Fruit fly (Drosophila melanogaster) whole organism, embryonic: Measurements from ENCODE around the gene Nplp3.

Experiments used
- Antp ChIP-seq: fragments of 200-800 bp; sonication (Bioruptor generic); optimal IDR thresholded peaks from 3 replicates; lab custom pipeline; 2016; ENCODE audit warnings: missing biosample characterization, missing genetic modification characterization
- Awh ChIP-seq: fragments of 200-800 bp; sonication (Bioruptor generic); IDR thresholded peaks from 2 replicates; pipeline ENCODE4, ENCODE4 v1.3.6; 2022; ENCODE audit warnings: missing biosample characterization, missing genetic modification characterization
- CG10431 ChIP-seq: fragments of 200-800 bp; sonication (Bioruptor generic); optimal IDR thresholded peaks from 3 replicates; lab custom pipeline; 2018; ENCODE audit warnings: missing biosample characterization, mild to moderate bottlenecking, missing genetic modification characterization
- CG10654 ChIP-seq: fragments of 200-800 bp; sonication (Bioruptor generic); optimal IDR thresholded peaks from 2 replicates; lab custom pipeline; 2016; ENCODE audit warnings: missing biosample characterization, missing genetic modification characterization
- CG10979 ChIP-seq: fragments of 200-800 bp; sonication (Bioruptor generic); optimal IDR thresholded peaks from 2 replicates; lab custom pipeline; 2018; ENCODE audit warnings: missing biosample characterization, mild to moderate bottlenecking, missing genetic modification characterization, moderate library complexity
- CG11398 ChIP-seq: fragments of 200-800 bp; sonication (Bioruptor generic); optimal IDR thresholded peaks from 2 replicates; lab custom pipeline; 2016; ENCODE audit warnings: missing biosample characterization, missing genetic modification characterization
- CG11504 ChIP-seq: fragments of 200-800 bp; sonication (Bioruptor generic); optimal IDR thresholded peaks from 3 replicates; lab custom pipeline; 2019; ENCODE audit warnings: missing biosample characterization, mild to moderate bottlenecking, missing genetic modification characterization, moderate library complexity
- CG14050 ChIP-seq: fragments of 200-800 bp; sonication (Bioruptor generic); IDR thresholded peaks from 3 replicates; pipeline ENCODE4 v1.3.6; 2022; ENCODE audit warnings: missing biosample characterization, missing genetic modification characterization
- CG14965 ChIP-seq: fragments of 200-800 bp; sonication (Bioruptor generic); optimal IDR thresholded peaks from 2 replicates; lab custom pipeline; 2016; ENCODE audit warnings: missing biosample characterization, missing genetic modification characterization, borderline replicate concordance
- CG15269 ChIP-seq: fragments of 200-800 bp; sonication (Bioruptor generic); optimal IDR thresholded peaks from 2 replicates; lab custom pipeline; 2018; ENCODE audit warnings: missing biosample characterization, mild to moderate bottlenecking, missing genetic modification characterization, moderate library complexity
- CG15514 ChIP-seq: fragments of 200-800 bp; sonication (Bioruptor generic); optimal IDR thresholded peaks from 3 replicates; lab custom pipeline; 2017; ENCODE audit warnings: missing biosample characterization, missing genetic modification characterization, mild to moderate bottlenecking, moderate library complexity, missing genetic modification reagents
- CG16815 ChIP-seq: fragments of 200-800 bp; sonication (Bioruptor generic); optimal IDR thresholded peaks from 3 replicates; lab custom pipeline; 2017; ENCODE audit warnings: missing biosample characterization, mild to moderate bottlenecking, missing genetic modification characterization
- CG1792 ChIP-seq: fragments of 200-800 bp; sonication (Bioruptor generic); optimal IDR thresholded peaks from 2 replicates; lab custom pipeline; 2016; ENCODE audit warnings: missing biosample characterization, missing genetic modification characterization
- CG18599 ChIP-seq: fragments of 200-800 bp; sonication (Bioruptor generic); optimal IDR thresholded peaks from 3 replicates; lab custom pipeline; 2017; ENCODE audit warnings: missing biosample characterization, missing genetic modification characterization, mild to moderate bottlenecking, moderate library complexity, missing genetic modification reagents
- CG31224 ChIP-seq: fragments of 200-800 bp; sonication (Bioruptor generic); IDR thresholded peaks from 2 replicates; pipeline ENCODE4 v1.3.6; 2022; ENCODE audit warnings: missing biosample characterization, missing genetic modification characterization
- CG32532 ChIP-seq: fragments of 200-800 bp; sonication (Bioruptor generic); IDR thresholded peaks from 2 replicates; pipeline ENCODE4 v1.3.6; 2022; ENCODE audit warnings: missing biosample characterization, missing genetic modification characterization
- CG3281 ChIP-seq: fragments of 200-800 bp; sonication (Bioruptor generic); optimal IDR thresholded peaks from 3 replicates; lab custom pipeline; 2017; ENCODE audit warnings: missing biosample characterization, mild to moderate bottlenecking, missing genetic modification characterization
- CG3847 ChIP-seq: fragments of 200-800 bp; sonication (Bioruptor generic); IDR thresholded peaks from 2 replicates; pipeline ENCODE4 v1.3.6; 2022; ENCODE audit warnings: missing biosample characterization, missing genetic modification characterization
- CG4707 ChIP-seq: fragments of 200-800 bp; sonication (Bioruptor generic); optimal IDR thresholded peaks from 2 replicates; lab custom pipeline; 2018; ENCODE audit warnings: missing biosample characterization, mild to moderate bottlenecking, missing genetic modification characterization, moderate library complexity
- CG7357 ChIP-seq: fragments of 200-800 bp; sonication (Bioruptor generic); IDR thresholded peaks from 3 replicates; pipeline ENCODE4 v1.3.6; 2022; ENCODE audit warnings: missing biosample characterization, missing genetic modification characterization
- CG7372 ChIP-seq: fragments of 200-800 bp; sonication (Bioruptor generic); IDR thresholded peaks from 2 replicates; pipeline ENCODE4 v1.3.6; 2022; ENCODE audit warnings: missing biosample characterization, missing genetic modification characterization
- CG7928 ChIP-seq: fragments of 200-800 bp; sonication (Bioruptor generic); optimal IDR thresholded peaks from 2 replicates; lab custom pipeline; 2017; ENCODE audit warnings: missing biosample characterization, mild to moderate bottlenecking, missing genetic modification characterization
- CG7963 ChIP-seq: fragments of 200-800 bp; sonication (Bioruptor generic); IDR thresholded peaks from 3 replicates; pipeline ENCODE4 v1.3.6; 2022; ENCODE audit warnings: missing biosample characterization, missing genetic modification characterization; ENCODE audit not compliant: partially characterized antibody
- CG7987 ChIP-seq: fragments of 200-800 bp; sonication (Bioruptor generic); optimal IDR thresholded peaks from 2 replicates; lab custom pipeline; 2018; ENCODE audit warnings: missing biosample characterization, mild to moderate bottlenecking, missing genetic modification characterization, moderate library complexity
- CG8478 ChIP-seq: fragments of >200 bp; optimal IDR thresholded peaks from 2 replicates; lab custom pipeline; 2018
- CG9215 ChIP-seq: fragments of 200-800 bp; sonication (Bioruptor generic); IDR thresholded peaks from 2 replicates; pipeline ENCODE4 v1.3.6; 2022; ENCODE audit warnings: missing biosample characterization, missing genetic modification characterization
- Drgx ChIP-seq: fragments of 200-800 bp; sonication (Bioruptor generic); IDR thresholded peaks from 2 replicates; pipeline ENCODE4 v1.3.6; 2022; ENCODE audit warnings: missing biosample characterization, missing genetic modification characterization
- Gug ChIP-seq: fragments of 200-800 bp; sonication (Bioruptor generic); IDR thresholded peaks from 4 replicates; pipeline ENCODE4 v1.3.6; 2022; ENCODE audit warnings: missing biosample characterization, missing genetic modification characterization
- Hmr ChIP-seq: fragments of 200-800 bp; sonication (Bioruptor generic); optimal IDR thresholded peaks from 3 replicates; lab custom pipeline; 2017; ENCODE audit warnings: mild to moderate bottlenecking, missing biosample characterization, missing genetic modification reagents, missing genetic modification characterization
- Med ChIP-seq: fragments of 200-800 bp; sonication (Bioruptor generic); peaks from one replicate; lab custom pipeline; 2016; ENCODE audit warnings: missing biosample characterization, missing genetic modification characterization, mild to moderate bottlenecking, inconsistent platforms, moderate library complexity
- Myb ChIP-seq: fragments of 200-800 bp; sonication (Bioruptor generic); optimal IDR thresholded peaks from 2 replicates; lab custom pipeline; 2016; ENCODE audit warnings: missing biosample characterization, missing genetic modification characterization
- Nf-YB ChIP-seq: fragments of 200-800 bp; sonication (Bioruptor generic); optimal IDR thresholded peaks from 3 replicates; lab custom pipeline; 2019; ENCODE audit warnings: missing biosample characterization, mild to moderate bottlenecking, missing genetic modification characterization, moderate library complexity
- Sox102F ChIP-seq: fragments of 200-800 bp; sonication (Bioruptor generic); optimal IDR thresholded peaks from 2 replicates; lab custom pipeline; 2018; ENCODE audit warnings: missing biosample characterization, mild to moderate bottlenecking, missing genetic modification characterization, moderate library complexity
- Vsx1 ChIP-seq: fragments of 200-800 bp; sonication (Bioruptor generic); optimal IDR thresholded peaks from 2 replicates; lab custom pipeline; 2017; ENCODE audit warnings: missing biosample characterization, mild to moderate bottlenecking, missing genetic modification characterization, missing genetic modification reagents
- YL-1 ChIP-seq: fragments of 200-800 bp; sonication (Bioruptor generic); optimal IDR thresholded peaks from 3 replicates; lab custom pipeline; 2017; ENCODE audit warnings: missing biosample characterization, mild to moderate bottlenecking, missing genetic modification characterization
- abd-A ChIP-seq: fragments of 200-800 bp; sonication (Bioruptor generic); optimal IDR thresholded peaks from 3 replicates; lab custom pipeline; 2019; ENCODE audit warnings: missing biosample characterization, mild to moderate bottlenecking, missing genetic modification characterization, moderate library complexity
- bigmax ChIP-seq: fragments of 200-800 bp; sonication (Bioruptor generic); optimal IDR thresholded peaks from 2 replicates; lab custom pipeline; 2018; ENCODE audit warnings: missing biosample characterization, mild to moderate bottlenecking, missing genetic modification characterization
- btn ChIP-seq: fragments of 200-800 bp; sonication (Bioruptor generic); optimal IDR thresholded peaks from 2 replicates; lab custom pipeline; 2016; ENCODE audit warnings: missing biosample characterization, missing genetic modification characterization
- chif ChIP-seq, 2 experiments: fragments of 200-800 bp; sonication (Bioruptor generic); optimal IDR thresholded peaks; 3 replicates each; lab custom pipeline; 2016; ENCODE audit warnings: missing biosample characterization in 2 of 2, missing genetic modification characterization in 2 of 2
- fd3F ChIP-seq: fragments of 200-800 bp; sonication (Bioruptor generic); optimal IDR thresholded peaks from 2 replicates; lab custom pipeline; 2018; ENCODE audit warnings: missing biosample characterization, mild to moderate bottlenecking, missing genetic modification characterization, moderate library complexity
- gcm ChIP-seq: fragments of 200-800 bp; sonication (Bioruptor generic); optimal IDR thresholded peaks from 2 replicates; lab custom pipeline; 2019; ENCODE audit warnings: missing biosample characterization, mild to moderate bottlenecking, missing genetic modification characterization, moderate library complexity
- pho ChIP-seq: fragments of 200-800 bp; sonication (Bioruptor generic); optimal IDR thresholded peaks from 2 replicates; lab custom pipeline; 2016; ENCODE audit warnings: missing biosample characterization, missing genetic modification characterization
- row ChIP-seq: fragments of 200-800 bp; sonication (Bioruptor generic); IDR thresholded peaks from 3 replicates; pipeline ENCODE4 v1.3.6; 2022; ENCODE audit warnings: missing biosample characterization, missing genetic modification characterization
- run ChIP-seq: fragments of 200-800 bp; sonication (Bioruptor generic); optimal IDR thresholded peaks from 3 replicates; lab custom pipeline; 2018; ENCODE audit warnings: missing biosample characterization, mild to moderate bottlenecking, missing genetic modification characterization
- schlank ChIP-seq: fragments of 200-800 bp; sonication (Bioruptor generic); optimal IDR thresholded peaks from 2 replicates; lab custom pipeline; 2018; ENCODE audit warnings: missing biosample characterization, mild to moderate bottlenecking, missing genetic modification characterization
- slbo ChIP-seq: fragments of 200-800 bp; sonication (Bioruptor generic); IDR thresholded peaks from 2 replicates; pipeline ENCODE4 v1.3.6; 2022; ENCODE audit warnings: missing biosample characterization, missing genetic modification characterization
- tll ChIP-seq, 2 experiments: fragments of 200-800 bp in 1 of 2; fragments of >200 bp in 1 of 2; sonication (Bioruptor generic) in 1 of 2; optimal IDR thresholded peaks; 2 replicates each; lab custom pipeline; 2017 to 2019; ENCODE audit warnings: missing biosample characterization in 2 of 2, missing genetic modification characterization in 2 of 2, mild to moderate bottlenecking in 1 of 2, moderate library complexity in 1 of 2
- toy ChIP-seq: fragments of 200-800 bp; sonication (Bioruptor generic); IDR thresholded peaks from 2 replicates; pipeline ENCODE4 v1.3.6; 2022; ENCODE audit warnings: missing biosample characterization, missing genetic modification characterization

Nplp3 gene

DNA sequence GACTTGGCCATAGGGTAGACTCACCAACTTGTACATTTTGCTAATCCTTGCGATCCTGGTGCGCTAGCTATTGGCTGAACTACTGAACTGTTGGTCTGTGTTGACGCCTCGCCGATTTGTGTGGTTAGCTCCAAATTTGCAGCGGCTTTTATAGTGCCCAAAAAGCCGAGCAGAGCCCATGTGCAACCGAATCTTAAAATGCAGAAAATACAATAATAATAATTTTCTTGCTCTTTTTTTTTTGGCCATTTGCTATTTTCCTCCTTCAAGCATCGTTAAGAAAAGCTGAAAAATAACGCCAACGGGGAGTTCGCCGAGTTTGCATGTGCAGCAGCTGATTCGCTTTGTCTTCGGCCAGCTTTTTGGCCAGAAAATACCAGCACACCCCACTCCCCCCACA lies 9.4 kb upstream of the Nplp3 start, which contains the start of gene CG13042:
Gene CG13042 (minus strand): TSS at position 101 of the 400 bp plus-strand sequence.
- no peak for TF ChIP-seq schlank (tag; lab: Kevin White, UChicago)
- 0 out of 4 replicates have a peak, but pooled peaks have one; percentile 2 for TF ChIP-seq Gug (GFP tag; lab: Robert Waterston, UW)

DNA sequence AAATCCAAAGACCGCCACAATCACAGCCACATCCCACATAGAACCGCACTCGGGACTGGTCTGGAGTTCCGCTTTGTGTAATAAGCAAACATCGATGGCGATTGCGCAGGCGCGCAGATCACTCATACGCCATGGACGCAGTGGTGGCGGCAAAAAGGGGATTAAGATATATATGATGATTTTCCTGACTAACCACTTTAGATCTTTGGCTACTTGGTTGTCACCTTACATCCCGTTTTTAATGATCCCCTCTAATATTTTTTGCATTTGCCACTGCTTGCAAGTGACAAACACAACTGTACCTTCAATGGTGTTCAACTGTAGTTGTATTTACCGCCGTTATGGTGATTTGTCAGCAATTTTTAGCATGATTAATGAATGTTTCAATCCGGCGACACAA lies 7.9 kb upstream of the Nplp3 start:
- no peak for TF ChIP-seq Sox102F (GFP tag; lab: Kevin White, UChicago)
- TF ChIP-seq YL-1 (GFP tag; lab: Kevin White, UChicago): no peak
- TF ChIP-seq CG8478 (lab: Kevin White, UChicago): no peak
- TF ChIP-seq Gug (GFP tag; lab: Robert Waterston, UW): 0 out of 4 replicates have a peak, but pooled peaks have one; percentile 6
- no peak for TF ChIP-seq CG4707
- peak; percentile 42 for TF ChIP-seq CG9215
- TF ChIP-seq CG16815: peak; percentile 14
- TF ChIP-seq gcm (GFP tag; lab: Kevin White, UChicago): no peak
- 0 out of 2 replicates have a peak, but pooled peaks have one; percentile 6 for TF ChIP-seq CG32532
- TF ChIP-seq Myb (GFP tag; lab: Kevin White, UChicago): peak; percentile 38
- TF ChIP-seq CG3281 (GFP tag; lab: Kevin White, UChicago): peak; percentile 27
- peak; percentile 4 for TF ChIP-seq pho (GFP tag; lab: Kevin White, UChicago)
- peak; percentile 23 for TF ChIP-seq CG15514 (GFP tag; lab: Kevin White, UChicago)
- TF ChIP-seq Antp (GFP tag; lab: Kevin White, UChicago): peak; percentile 5
- TF ChIP-seq row (GFP tag; lab: Robert Waterston, UW): peak; percentile 40; the same call in 1 of the 3 replicates
- TF ChIP-seq Nf-YB (GFP tag; lab: Kevin White, UChicago): no peak
- TF ChIP-seq CG15269 (tag; lab: Kevin White, UChicago): peak; percentile 10
- no peak for TF ChIP-seq CG10979
- TF ChIP-seq CG10431 (GFP tag; lab: Kevin White, UChicago): no peak
- TF ChIP-seq toy (GFP tag; lab: Robert Waterston, UW): no peak
- TF ChIP-seq CG10654: no peak
- TF ChIP-seq CG7357 (GFP tag; lab: Robert Waterston, UW): no peak
- no peak for TF ChIP-seq fd3F
- TF ChIP-seq CG7963 (GFP tag; lab: Robert Waterston, UW): no peak
- peak; percentile 72 for TF ChIP-seq slbo (GFP tag; lab: Robert Waterston, UW)
- peak; percentile 86 for TF ChIP-seq Med (GFP tag; lab: Kevin White, UChicago)
- TF ChIP-seq CG14965 (GFP tag; lab: Kevin White, UChicago): no peak
- peak; percentile 26; the same call in 1 of the 2 replicates for TF ChIP-seq CG3847
- no peak for TF ChIP-seq tll (GFP tag; optimal IDR thresholded peaks at IDR 0.05; lab: Kevin White, UChicago)
- 0 out of 2 replicates have a peak, but pooled peaks have one; percentile 11 for TF ChIP-seq CG7372
- TF ChIP-seq CG11398 (GFP tag; lab: Kevin White, UChicago): no peak
- TF ChIP-seq CG18599 (GFP tag; lab: Kevin White, UChicago): peak; percentile 42
- TF ChIP-seq CG1792 (GFP tag; lab: Kevin White, UChicago): no peak
- no peak for TF ChIP-seq abd-A (tag; lab: Kevin White, UChicago)
- TF ChIP-seq Hmr (GFP tag; lab: Kevin White, UChicago): peak; percentile 63
- TF ChIP-seq bigmax (GFP tag; lab: Kevin White, UChicago): no peak
- TF ChIP-seq btn (GFP tag; lab: Kevin White, UChicago): no peak
- TF ChIP-seq CG7987: no peak
- TF ChIP-seq CG7928 (GFP tag; lab: Kevin White, UChicago): no peak
- 0 out of 2 replicates have a peak, but pooled peaks have one; percentile 20 for TF ChIP-seq CG31224 (GFP tag; lab: Robert Waterston, UW)
- no peak for TF ChIP-seq run (tag; lab: Kevin White, UChicago)
- TF ChIP-seq CG14050: no peak
- no peak for TF ChIP-seq CG11504
- TF ChIP-seq Vsx1: no peak
- TF ChIP-seq Awh (GFP tag; lab: Robert Waterston, UW): no peak
- TF ChIP-seq chif (GFP tag; optimal IDR thresholded peaks at IDR 0.05; lab: Kevin White, UChicago): peak in 1 of 2 experiments; percentile 10
- peak; percentile 86 for TF ChIP-seq Drgx (GFP tag; lab: Robert Waterston, UW)
